Fruit fly (Drosophila melanogaster) whole organism, embryonic: ENCODE measurements around the gene CG8774.
A peak's percentile ranks its signal among the peaks of the same experiment; 100 is the strongest.

ENCODE experiments used
- Abd-B ChIP-seq: fragments of 200-800 bp; sonication (Bioruptor generic); optimal IDR thresholded peaks from 2 replicates; lab custom pipeline; 2018; ENCODE audit warnings: missing biosample characterization, mild to moderate bottlenecking, missing genetic modification characterization, moderate library complexity
- CG11093 ChIP-seq: fragments of 200-800 bp; sonication (Bioruptor generic); IDR thresholded peaks from 3 replicates; pipeline ENCODE4 v1.3.6; 2022; ENCODE audit warnings: missing biosample characterization, missing genetic modification characterization
- CG11695 ChIP-seq: fragments of 200-800 bp; sonication (Bioruptor generic); IDR thresholded peaks from 3 replicates; pipeline ENCODE4 v1.3.6; 2022; ENCODE audit warnings: missing biosample characterization, missing genetic modification characterization
- CG11696 ChIP-seq: fragments of 200-800 bp; sonication (Bioruptor generic); IDR thresholded peaks from 2 replicates; pipeline ENCODE4 v1.3.6; 2022; ENCODE audit warnings: missing biosample characterization, missing genetic modification characterization
- CG14710 ChIP-seq: fragments of 200-800 bp; sonication (Bioruptor generic); optimal IDR thresholded peaks from 3 replicates; lab custom pipeline; 2019; ENCODE audit warnings: missing biosample characterization, mild to moderate bottlenecking, missing genetic modification characterization, moderate library complexity
- CG15601 ChIP-seq: fragments of 200-800 bp; sonication (Bioruptor generic); optimal IDR thresholded peaks from 3 replicates; lab custom pipeline; 2019; ENCODE audit warnings: missing biosample characterization, mild to moderate bottlenecking, missing genetic modification characterization, moderate library complexity
- CG16813 ChIP-seq: fragments of 200-800 bp; sonication (Bioruptor generic); IDR thresholded peaks from 3 replicates; pipeline ENCODE4 v1.3.6; 2022; ENCODE audit warnings: missing biosample characterization, missing genetic modification characterization; ENCODE audit not compliant: partially characterized antibody
- CG17328 ChIP-seq: fragments of 200-800 bp; sonication (Bioruptor generic); IDR thresholded peaks from 2 replicates; pipeline ENCODE4 v1.3.6; 2022; ENCODE audit warnings: missing biosample characterization, missing genetic modification characterization
- CG18262 ChIP-seq: fragments of 200-800 bp; optimal IDR thresholded peaks from 3 replicates; lab custom pipeline; 2019; ENCODE audit warnings: missing biosample characterization, mild to moderate bottlenecking, missing genetic modification characterization, moderate library complexity
- CG2129 ChIP-seq: fragments of 200-800 bp; sonication (Bioruptor generic); IDR thresholded peaks from 2 replicates; pipeline ENCODE4 v1.3.6; 2022; ENCODE audit warnings: missing biosample characterization, missing genetic modification characterization; ENCODE audit not compliant: partially characterized antibody
- CG30020 ChIP-seq: fragments of 200-800 bp; optimal IDR thresholded peaks from 2 replicates; lab custom pipeline; 2019; ENCODE audit warnings: missing biosample characterization, mild to moderate bottlenecking, missing genetic modification characterization, moderate library complexity
- CG31224 ChIP-seq: fragments of 200-800 bp; sonication (Bioruptor generic); IDR thresholded peaks from 2 replicates; pipeline ENCODE4 v1.3.6; 2022; ENCODE audit warnings: missing biosample characterization, missing genetic modification characterization
- CG32767 ChIP-seq: fragments of 200-800 bp; sonication (Bioruptor generic); IDR thresholded peaks from 2 replicates; pipeline ENCODE4 v1.3.6; 2022; ENCODE audit warnings: missing biosample characterization, missing genetic modification characterization
- CG3995 ChIP-seq: fragments of 200-800 bp; sonication (Bioruptor generic); optimal IDR thresholded peaks from 3 replicates; lab custom pipeline; 2016; ENCODE audit warnings: missing biosample characterization, missing genetic modification characterization
- CG5245 ChIP-seq: fragments of 200-800 bp; sonication (Bioruptor generic); optimal IDR thresholded peaks from 3 replicates; lab custom pipeline; 2016; ENCODE audit warnings: missing biosample characterization, missing genetic modification characterization
- CG6689 ChIP-seq: fragments of 200-800 bp; sonication (Bioruptor generic); IDR thresholded peaks from 2 replicates; pipeline ENCODE4 v1.3.6; 2022; ENCODE audit warnings: missing biosample characterization, missing genetic modification characterization
- CG7839 ChIP-seq: fragments of 200-800 bp; sonication (Bioruptor generic); optimal IDR thresholded peaks from 3 replicates; lab custom pipeline; 2018; ENCODE audit warnings: missing biosample characterization, mild to moderate bottlenecking, missing genetic modification characterization, moderate library complexity
- CG7987 ChIP-seq: fragments of 200-800 bp; sonication (Bioruptor generic); optimal IDR thresholded peaks from 2 replicates; lab custom pipeline; 2018; ENCODE audit warnings: missing biosample characterization, mild to moderate bottlenecking, missing genetic modification characterization, moderate library complexity
- CG8359 ChIP-seq: fragments of 200-800 bp; sonication (Bioruptor generic); optimal IDR thresholded peaks from 2 replicates; lab custom pipeline; 2017; ENCODE audit warnings: missing biosample characterization, mild to moderate bottlenecking, missing genetic modification characterization, borderline replicate concordance
- CG9797 ChIP-seq: fragments of 200-800 bp; sonication (Bioruptor generic); optimal IDR thresholded peaks from 3 replicates; lab custom pipeline; 2018; ENCODE audit warnings: missing biosample characterization, mild to moderate bottlenecking, missing genetic modification characterization
- Ets65A ChIP-seq: fragments of 200-800 bp; sonication (Bioruptor generic); peaks from one replicate; lab custom pipeline; 2016; ENCODE audit warnings: missing biosample characterization, missing genetic modification characterization
- HmgZ ChIP-seq: fragments of 200-800 bp; sonication (Bioruptor generic); optimal IDR thresholded peaks from 2 replicates; lab custom pipeline; 2018; ENCODE audit warnings: missing biosample characterization, mild to moderate bottlenecking, missing genetic modification characterization
- Hr51 ChIP-seq, 2 experiments: fragments of 200-800 bp; sonication (Bioruptor generic); optimal IDR thresholded peaks; 2 replicates in 1 of 2; 3 replicates in 1 of 2; lab custom pipeline; 2016 to 2018; ENCODE audit warnings: missing biosample characterization in 2 of 2, missing genetic modification characterization in 2 of 2, mild to moderate bottlenecking in 1 of 2, moderate library complexity in 1 of 2
- Lhr ChIP-seq: fragments of 200-800 bp; sonication (Bioruptor generic); optimal IDR thresholded peaks from 3 replicates; lab custom pipeline; 2017; ENCODE audit warnings: mild to moderate bottlenecking, missing biosample characterization, missing genetic modification reagents, missing genetic modification characterization
- Lpt ChIP-seq: fragments of >200 bp; optimal IDR thresholded peaks from 2 replicates; lab custom pipeline; 2018; ENCODE audit warnings: missing biosample characterization, missing genetic modification characterization
- Mrtf ChIP-seq: fragments of 200-800 bp; sonication (Bioruptor generic); IDR thresholded peaks from 3 replicates; pipeline ENCODE4 v1.3.6; 2022; ENCODE audit warnings: missing biosample characterization, missing genetic modification characterization
- NK7.1 ChIP-seq: fragments of 200-800 bp; sonication (Bioruptor generic); optimal IDR thresholded peaks from 3 replicates; lab custom pipeline; 2016; ENCODE audit warnings: missing biosample characterization, missing genetic modification characterization
- PHDP ChIP-seq: fragments of 200-800 bp; sonication (Bioruptor generic); optimal IDR thresholded peaks from 3 replicates; lab custom pipeline; 2018; ENCODE audit warnings: missing biosample characterization, mild to moderate bottlenecking, missing genetic modification characterization, moderate library complexity
- Sry-β ChIP-seq: fragments of 200-800 bp; sonication (Bioruptor generic); optimal IDR thresholded peaks from 2 replicates; lab custom pipeline; 2018; ENCODE audit warnings: missing biosample characterization, mild to moderate bottlenecking, missing genetic modification characterization, moderate library complexity
- ara ChIP-seq: fragments of 200-800 bp; sonication (Bioruptor generic); IDR thresholded peaks from 2 replicates; pipeline ENCODE4 v1.3.6; 2022; ENCODE audit warnings: missing biosample characterization, missing genetic modification characterization
- br ChIP-seq: fragments of >200 bp; optimal IDR thresholded peaks from 2 replicates; lab custom pipeline; 2017
- cg ChIP-seq: fragments of 200-800 bp; sonication (Bioruptor generic); optimal IDR thresholded peaks from 3 replicates; lab custom pipeline; 2019; ENCODE audit warnings: missing biosample characterization, mild to moderate bottlenecking, missing genetic modification characterization, moderate library complexity
- crol ChIP-seq: fragments of 200-800 bp; sonication (Bioruptor generic); IDR thresholded peaks from 2 replicates; pipeline ENCODE4 v1.3.6; 2022; ENCODE audit warnings: missing biosample characterization, missing genetic modification characterization
- dpn ChIP-seq, 2 experiments: fragments of 200-800 bp; sonication (Bioruptor generic); optimal IDR thresholded peaks; 3 replicates each; lab custom pipeline; 2016; ENCODE audit warnings: missing biosample characterization in 2 of 2, missing genetic modification characterization in 2 of 2
- ewg ChIP-seq: fragments of 200-800 bp; sonication (Bioruptor generic); optimal IDR thresholded peaks from 3 replicates; lab custom pipeline; 2017; ENCODE audit warnings: mild to moderate bottlenecking, missing biosample characterization, missing genetic modification reagents, missing genetic modification characterization
- gce ChIP-seq: fragments of 200-800 bp; sonication (Bioruptor generic); IDR thresholded peaks from 3 replicates; pipeline ENCODE4 v1.3.6; 2022; ENCODE audit warnings: missing biosample characterization, missing genetic modification characterization
- grn ChIP-seq: fragments of 200-800 bp; sonication (Bioruptor generic); optimal IDR thresholded peaks from 3 replicates; lab custom pipeline; 2017; ENCODE audit warnings: missing biosample characterization, missing genetic modification characterization
- gsb-n ChIP-seq: fragments of 200-800 bp; sonication (Bioruptor generic); optimal IDR thresholded peaks from 3 replicates; lab custom pipeline; 2018; ENCODE audit warnings: missing biosample characterization, mild to moderate bottlenecking, missing genetic modification characterization
- insv ChIP-seq, 2 experiments: fragments of 200-800 bp; sonication (Bioruptor generic); optimal IDR thresholded peaks; 3 replicates each; lab custom pipeline; 2016 to 2018; ENCODE audit warnings: missing biosample characterization in 2 of 2, missing genetic modification characterization in 2 of 2
- luna ChIP-seq: fragments of 200-800 bp; sonication (Bioruptor generic); optimal IDR thresholded peaks from 2 replicates; lab custom pipeline; 2016; ENCODE audit warnings: missing biosample characterization, missing genetic modification characterization
- nerfin-1 ChIP-seq: fragments of 200-800 bp; sonication (Bioruptor generic); optimal IDR thresholded peaks from 3 replicates; lab custom pipeline; 2019; ENCODE audit warnings: missing biosample characterization, mild to moderate bottlenecking, missing genetic modification characterization, moderate library complexity
- pho ChIP-seq: fragments of 200-800 bp; sonication (Bioruptor generic); optimal IDR thresholded peaks from 2 replicates; lab custom pipeline; 2016; ENCODE audit warnings: missing biosample characterization, missing genetic modification characterization
- phol ChIP-seq: fragments of 200-800 bp; sonication (Bioruptor generic); optimal IDR thresholded peaks from 3 replicates; lab custom pipeline; 2018; ENCODE audit warnings: missing biosample characterization, mild to moderate bottlenecking, missing genetic modification characterization, moderate library complexity
- pita ChIP-seq: fragments of 200-800 bp; sonication (Bioruptor generic); optimal IDR thresholded peaks from 2 replicates; lab custom pipeline; 2017; ENCODE audit warnings: missing biosample characterization, mild to moderate bottlenecking, missing genetic modification characterization
- schlank ChIP-seq: fragments of 200-800 bp; sonication (Bioruptor generic); optimal IDR thresholded peaks from 2 replicates; lab custom pipeline; 2018; ENCODE audit warnings: missing biosample characterization, mild to moderate bottlenecking, missing genetic modification characterization
- sisA ChIP-seq: fragments of 200-800 bp; sonication (Bioruptor generic); IDR thresholded peaks from 2 replicates; pipeline ENCODE4 v1.3.6; 2022; ENCODE audit warnings: missing biosample characterization, missing genetic modification characterization
- tgo ChIP-seq: fragments of 200-800 bp; sonication (Bioruptor generic); IDR thresholded peaks from 3 replicates; pipeline ENCODE4 v1.3.6; 2022; ENCODE audit warnings: missing biosample characterization, missing genetic modification characterization
- tio ChIP-seq: fragments of 200-800 bp; sonication (Bioruptor generic); optimal IDR thresholded peaks from 2 replicates; lab custom pipeline; 2017; ENCODE audit warnings: missing biosample characterization, missing genetic modification characterization, inconsistent platforms
- tna ChIP-seq: fragments of 200-800 bp; sonication (Bioruptor generic); IDR thresholded peaks from 2 replicates; pipeline ENCODE4 v1.3.6; 2022; ENCODE audit warnings: missing biosample characterization, missing genetic modification characterization; ENCODE audit not compliant: partially characterized antibody
- unc-4 ChIP-seq: fragments of 200-800 bp; sonication (Bioruptor generic); IDR thresholded peaks from 2 replicates; pipeline ENCODE4 v1.3.6; 2022; ENCODE audit warnings: missing biosample characterization, missing genetic modification characterization; ENCODE audit not compliant: partially characterized antibody

The CG8774 gene

DNA sequence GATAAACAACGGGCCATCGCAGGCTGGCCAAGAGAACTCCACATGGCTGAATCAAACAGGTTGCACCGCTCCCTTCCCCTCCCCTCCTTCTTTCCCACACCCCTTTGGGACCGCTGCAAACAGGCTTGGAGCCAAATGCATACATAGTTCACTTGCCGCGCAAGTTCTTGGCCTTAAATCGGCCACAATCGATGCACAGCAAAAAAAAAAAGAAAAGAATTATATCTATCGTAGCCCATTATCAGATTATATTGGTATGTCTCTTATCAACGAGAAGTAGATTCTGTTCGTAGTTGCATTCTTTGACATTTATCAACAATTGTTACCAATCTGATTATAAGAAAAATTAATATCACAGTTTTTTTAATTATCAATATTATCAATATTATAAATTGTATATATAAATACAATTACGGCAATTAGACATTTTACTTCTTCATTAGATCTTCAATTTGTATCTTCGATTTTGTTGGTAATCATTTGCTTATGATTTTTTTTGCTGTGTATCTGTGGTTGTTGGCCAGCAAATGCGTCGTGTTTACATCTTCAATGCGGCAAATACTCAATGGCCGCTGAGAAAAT lies 6.8 kb downstream of the CG8774 start (continued):
- TF ChIP-seq CG18262 (tag; lab: Kevin White, UChicago), result peak; percentile 85
- peak; percentile 70 for TF ChIP-seq crol (GFP tag; lab: Robert Waterston, UW)
- TF ChIP-seq CG16813 (GFP tag; lab: Robert Waterston, UW), result no peak
- TF ChIP-seq luna (GFP tag; lab: Kevin White, UChicago), result no peak
- TF ChIP-seq Mrtf (GFP tag; lab: Robert Waterston, UW), result no peak
- no peak for TF ChIP-seq cg (GFP tag; lab: Kevin White, UChicago)
- TF ChIP-seq gce (GFP tag; lab: Robert Waterston, UW), result no peak
- TF ChIP-seq nerfin-1 (tag; lab: Kevin White, UChicago), result no peak
- TF ChIP-seq CG31224, result no peak
- no peak for TF ChIP-seq schlank (tag; lab: Kevin White, UChicago)
- TF ChIP-seq ewg (GFP tag; lab: Kevin White, UChicago), result peak; percentile 16
- peak; percentile 21 for TF ChIP-seq Sry-β (GFP tag; lab: Kevin White, UChicago)
- TF ChIP-seq grn (GFP tag; lab: Kevin White, UChicago), result no peak
- peak; percentile 9 for TF ChIP-seq CG5245 (GFP tag; lab: Kevin White, UChicago)
- TF ChIP-seq Lhr (GFP tag; lab: Kevin White, UChicago), result peak; percentile 31
- TF ChIP-seq CG17328 (GFP tag; lab: Robert Waterston, UW), result no peak
- TF ChIP-seq pho, result no peak
- TF ChIP-seq tgo (GFP tag; lab: Robert Waterston, UW), result peak; percentile 40; the same call in 1 of the 3 replicates
- no peak for TF ChIP-seq NK7.1 (GFP tag; lab: Kevin White, UChicago)
- TF ChIP-seq CG6689, result 0 out of 2 replicates have a peak, but pooled peaks have one; percentile 51
- no peak for TF ChIP-seq tna (GFP tag; lab: Robert Waterston, UW)
- no peak for TF ChIP-seq CG30020 (tag; lab: Kevin White, UChicago)
- no peak for TF ChIP-seq CG7987 (GFP tag; lab: Kevin White, UChicago)
- no peak for TF ChIP-seq pita (GFP tag; lab: Kevin White, UChicago)
- no peak for TF ChIP-seq CG11696 (GFP tag; lab: Robert Waterston, UW)
- TF ChIP-seq CG32767, result peak; percentile 13; the same call in 1 of the 2 replicates
- TF ChIP-seq sisA (GFP tag; lab: Robert Waterston, UW), result no peak
- no peak for TF ChIP-seq Hr51 (GFP tag; optimal IDR thresholded peaks at IDR 0.05; lab: Kevin White, UChicago)
- peak; percentile 87 for TF ChIP-seq CG14710 (tag; lab: Kevin White, UChicago)
- TF ChIP-seq CG7839 (tag; lab: Kevin White, UChicago), result peak; percentile 64
- TF ChIP-seq CG8359 (GFP tag; lab: Kevin White, UChicago), result no peak
- no peak for TF ChIP-seq ara (GFP tag; lab: Robert Waterston, UW)
- TF ChIP-seq CG11093 (GFP tag; lab: Robert Waterston, UW), result 0 out of 3 replicates have a peak, but pooled peaks have one; percentile 36
- no peak for TF ChIP-seq Ets65A (GFP tag; lab: Kevin White, UChicago)
- no peak for TF ChIP-seq unc-4 (GFP tag; lab: Robert Waterston, UW)
- peak in 1 of 2 experiments; percentile 36 for TF ChIP-seq dpn (GFP tag; optimal IDR thresholded peaks at IDR 0.05; lab: Kevin White, UChicago)
- peak; percentile 12 for TF ChIP-seq Abd-B (GFP tag; lab: Kevin White, UChicago)
- TF ChIP-seq tio, result peak; percentile 14
- TF ChIP-seq CG11695, result no peak
- peak; percentile 79 for TF ChIP-seq phol
- no peak for TF ChIP-seq br (lab: Kevin White, UChicago)
- no peak for TF ChIP-seq HmgZ (tag; lab: Kevin White, UChicago)
- no peak for TF ChIP-seq Lpt
- peak; percentile 73 for TF ChIP-seq gsb-n (tag; lab: Kevin White, UChicago)
- TF ChIP-seq CG9797 (GFP tag; lab: Kevin White, UChicago), result no peak
- TF ChIP-seq CG3995, result no peak
- peak; percentile 78 for TF ChIP-seq CG15601 (tag; lab: Kevin White, UChicago)
- peak; percentile 64 for TF ChIP-seq PHDP (tag; lab: Kevin White, UChicago)
- no peak for TF ChIP-seq CG2129 (GFP tag; lab: Robert Waterston, UW)
- TF ChIP-seq insv (GFP tag; optimal IDR thresholded peaks at IDR 0.05; lab: Kevin White, UChicago), result no peak
